Fruit fly (Drosophila melanogaster): ENCODE measurements around the gene CG43755.

The CG43755 gene

DNA sequence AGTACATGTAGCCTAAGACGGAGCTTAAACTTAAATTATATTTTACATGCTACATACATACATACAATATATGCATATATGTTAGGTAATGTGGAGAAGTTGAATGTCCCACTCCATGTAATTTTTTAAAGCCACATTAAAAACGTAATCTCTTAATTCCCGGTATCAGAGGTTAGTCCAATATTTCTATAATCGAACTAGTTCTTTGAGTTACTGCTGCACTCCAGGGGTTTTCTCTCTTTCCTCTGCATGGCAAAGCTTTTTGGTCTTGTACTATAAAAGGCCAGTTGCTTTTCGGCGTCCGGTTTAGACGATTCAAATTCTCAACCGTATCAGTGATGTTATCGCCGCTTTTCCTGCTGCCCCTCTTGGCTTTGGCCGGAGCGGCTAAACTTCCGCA, 7.8 kb downstream of the CG43755 start, which contains the start of gene CG33127:
Gene CG33127, plus strand, starts transcription at position 309 of the 400 bp plus-strand sequence.
- TF ChIP-seq h (optimal IDR thresholded peaks at IDR 0.05), result no peak
- TF ChIP-seq insv (optimal IDR thresholded peaks at IDR 0.05), result no peak
- TF ChIP-seq Myc (optimal IDR thresholded peaks at IDR 0.05), result no peak
- TF ChIP-seq Sin3A (optimal IDR thresholded peaks at IDR 0.05), result no peak
- no peak for TF ChIP-seq psq (optimal IDR thresholded peaks at IDR 0.05)
- TF ChIP-seq ttk (optimal IDR thresholded peaks at IDR 0.05), result no peak

DNA sequence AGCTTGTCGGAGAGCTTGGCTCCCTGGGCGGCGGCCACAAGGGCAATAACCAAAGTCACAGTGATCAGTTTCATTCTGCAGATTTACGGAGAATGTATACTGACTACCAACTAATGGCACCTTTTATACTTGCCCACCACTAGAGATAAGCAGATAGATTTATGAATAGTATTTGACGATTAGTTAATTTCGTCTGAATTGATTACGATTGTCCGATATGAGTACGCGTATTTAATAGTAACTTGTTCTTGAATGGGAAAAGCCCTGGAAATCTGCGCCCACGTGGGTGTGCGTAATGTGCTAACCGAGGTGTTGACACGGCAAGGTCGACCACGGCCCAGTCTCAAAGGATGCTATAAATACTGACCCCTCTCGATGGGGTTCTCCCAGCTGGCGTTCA, 8.4 kb downstream of the CG43755 start, which contains the start of gene CG11911:
Gene CG11911, minus strand, starts transcription at position 101 of the 400 bp plus-strand sequence.
- TF ChIP-seq psq (optimal IDR thresholded peaks at IDR 0.05) (no peak), h (optimal IDR thresholded peaks at IDR 0.05) (no peak), insv (optimal IDR thresholded peaks at IDR 0.05) (no peak), ttk (optimal IDR thresholded peaks at IDR 0.05) (no peak), Sin3A (optimal IDR thresholded peaks at IDR 0.05) (no peak), Myc (optimal IDR thresholded peaks at IDR 0.05) (no peak)

- no peak for TF ChIP-seq h (optimal IDR thresholded peaks at IDR 0.05)
- no peak for TF ChIP-seq Sin3A (optimal IDR thresholded peaks at IDR 0.05)
- no peak for TF ChIP-seq insv (optimal IDR thresholded peaks at IDR 0.05)
- TF ChIP-seq ttk (optimal IDR thresholded peaks at IDR 0.05), result no peak
- no peak for TF ChIP-seq psq (optimal IDR thresholded peaks at IDR 0.05)
- TF ChIP-seq Myc (optimal IDR thresholded peaks at IDR 0.05), result no peak
Observed at dm6 chr2L:319745-320144, 9.8 kb downstream of the CG43755 start.

DNA sequence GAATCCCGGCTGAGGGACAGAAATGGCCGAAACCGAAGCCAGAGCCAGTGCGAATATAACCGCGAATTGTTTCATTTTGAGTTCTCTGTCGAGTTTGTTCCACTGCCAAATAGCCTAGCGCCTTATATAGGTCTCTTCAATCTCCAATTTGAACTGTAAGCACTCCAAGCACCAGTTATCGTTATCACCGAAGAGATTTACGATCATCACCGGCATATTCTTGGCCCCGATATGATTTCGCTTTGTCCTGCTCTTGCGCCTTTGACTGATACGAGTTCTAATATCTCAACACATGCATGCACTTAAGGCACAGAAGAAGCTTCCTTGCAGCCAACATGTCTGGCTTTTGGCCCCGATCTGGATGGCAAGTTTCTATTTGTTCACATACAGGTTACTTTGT, 10.4 kb downstream of the CG43755 start, which contains the start of gene CG11912:
Gene CG11912, minus strand, starts transcription at position 101 of the 400 bp plus-strand sequence.
- TF ChIP-seq ttk (optimal IDR thresholded peaks at IDR 0.05) (no peak), Sin3A (optimal IDR thresholded peaks at IDR 0.05) (no peak), psq (optimal IDR thresholded peaks at IDR 0.05) (no peak), h (optimal IDR thresholded peaks at IDR 0.05) (no peak)

dm6 chr2L:309812-310431, 19.6 kb downstream of the CG43755 start:
- TF ChIP-seq Sin3A (optimal IDR thresholded peaks at IDR 0.05) (no peak), ttk (optimal IDR thresholded peaks at IDR 0.05) (no peak), psq (optimal IDR thresholded peaks at IDR 0.05) (no peak), h (optimal IDR thresholded peaks at IDR 0.05) (no peak), Myc (optimal IDR thresholded peaks at IDR 0.05) (no peak), insv (optimal IDR thresholded peaks at IDR 0.05) (no peak)

- TF ChIP-seq insv (optimal IDR thresholded peaks at IDR 0.05) (no peak), h (optimal IDR thresholded peaks at IDR 0.05) (no peak), psq (optimal IDR thresholded peaks at IDR 0.05) (no peak), Myc (optimal IDR thresholded peaks at IDR 0.05) (no peak), Sin3A (optimal IDR thresholded peaks at IDR 0.05) (no peak), ttk (optimal IDR thresholded peaks at IDR 0.05) (no peak)
Observed at dm6 chr2L:309177-309576, 20.4 kb downstream of the CG43755 start.

dm6 chr2L:308194-308706, 21.3 kb downstream of the CG43755 start:
- TF ChIP-seq ttk (optimal IDR thresholded peaks at IDR 0.05) (no peak), Myc (optimal IDR thresholded peaks at IDR 0.05) (no peak), h (optimal IDR thresholded peaks at IDR 0.05) (no peak), Sin3A (optimal IDR thresholded peaks at IDR 0.05) (no peak), psq (optimal IDR thresholded peaks at IDR 0.05) (no peak), insv (optimal IDR thresholded peaks at IDR 0.05) (no peak)

DNA sequence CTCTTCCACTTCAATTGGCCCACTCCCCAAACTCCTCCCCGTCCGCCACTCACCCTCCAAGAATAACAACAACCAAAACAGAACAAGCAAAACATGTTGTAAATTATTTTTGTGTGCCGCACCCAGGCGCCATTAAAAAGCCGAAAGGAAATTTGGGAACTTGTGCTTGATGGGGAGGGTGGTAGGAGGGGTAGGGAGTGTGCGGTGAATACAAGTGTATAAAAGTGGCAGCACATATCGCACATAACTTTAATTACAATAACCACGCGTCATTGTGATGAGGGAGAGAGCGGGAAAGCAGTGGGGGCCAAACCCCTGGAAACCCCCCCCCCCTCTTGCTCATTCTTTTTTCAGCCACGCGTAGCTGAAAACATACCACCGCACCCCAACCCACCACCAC, 22.4 kb downstream of the CG43755 start:
- TF ChIP-seq Myc (optimal IDR thresholded peaks at IDR 0.05) (no peak), Sin3A (optimal IDR thresholded peaks at IDR 0.05) (no peak), ttk (optimal IDR thresholded peaks at IDR 0.05) (no peak), h (optimal IDR thresholded peaks at IDR 0.05) (no peak), insv (optimal IDR thresholded peaks at IDR 0.05) (no peak), psq (optimal IDR thresholded peaks at IDR 0.05) (no peak)

DNA sequence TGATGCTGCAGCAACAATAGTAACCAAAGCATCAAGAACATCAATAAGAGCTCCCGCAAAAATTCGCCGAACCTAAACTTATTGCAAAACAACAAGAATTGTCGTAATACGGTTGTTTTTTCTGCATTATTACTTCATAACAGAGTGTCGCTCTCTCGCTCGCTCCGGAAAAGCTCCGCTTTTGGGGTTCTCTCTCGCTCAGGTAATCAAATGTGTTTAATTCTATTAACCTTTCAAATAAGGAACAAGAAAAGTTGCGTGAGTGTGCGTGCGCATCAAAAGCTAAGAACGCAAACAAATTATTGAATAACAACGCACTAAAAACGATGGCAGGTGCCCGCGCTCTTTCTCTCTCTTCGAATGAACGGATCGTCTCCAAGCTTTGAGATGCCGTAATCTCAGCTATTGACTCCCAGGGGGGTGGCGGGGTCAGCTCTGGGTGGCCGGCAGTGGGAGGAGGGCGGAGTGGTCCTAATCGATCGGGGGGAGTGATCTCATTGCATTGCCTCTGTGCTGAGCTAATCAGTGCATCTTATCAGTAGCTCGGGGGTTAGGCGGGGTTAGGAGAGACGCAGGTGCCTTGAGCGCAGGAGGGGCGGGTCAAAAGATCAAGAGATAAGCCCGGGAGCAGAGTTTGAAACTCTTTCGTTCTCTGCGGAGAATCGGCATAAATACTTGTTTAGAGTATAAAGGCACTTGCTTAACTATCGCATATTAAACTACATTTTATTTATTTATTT, 23.2 kb downstream of the CG43755 start:
- no peak for TF ChIP-seq Sin3A (optimal IDR thresholded peaks at IDR 0.05)

DNA sequence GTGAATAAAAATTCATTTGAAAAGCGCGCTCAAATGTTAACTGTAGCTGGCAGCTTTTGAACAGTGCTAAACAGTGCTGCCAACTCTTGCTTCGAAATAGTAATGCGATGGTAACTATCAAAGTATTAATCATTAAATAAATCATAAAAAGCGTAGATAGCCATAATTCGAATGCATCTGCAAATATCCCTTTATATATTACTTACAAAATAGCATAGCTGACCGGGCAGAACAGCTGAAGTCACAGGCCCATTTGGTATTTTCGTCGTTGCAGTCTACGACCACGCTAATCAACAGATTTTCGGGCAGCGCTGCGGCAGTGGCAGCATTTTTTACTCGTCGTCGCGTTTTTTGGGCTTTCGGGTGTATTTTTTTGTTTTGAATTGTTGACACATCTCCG, 23.9 kb downstream of the CG43755 start, which contains the start of gene Plc21C:
Gene Plc21C, plus strand, starts transcription at position 290 of the 400 bp plus-strand sequence.
- TF ChIP-seq Myc (optimal IDR thresholded peaks at IDR 0.05), result no peak
- no peak for TF ChIP-seq Sin3A (optimal IDR thresholded peaks at IDR 0.05)
- TF ChIP-seq ttk (optimal IDR thresholded peaks at IDR 0.05), result no peak
- no peak for TF ChIP-seq psq (optimal IDR thresholded peaks at IDR 0.05)
- TF ChIP-seq insv (optimal IDR thresholded peaks at IDR 0.05), result no peak
- no peak for TF ChIP-seq h (optimal IDR thresholded peaks at IDR 0.05)

DNA sequence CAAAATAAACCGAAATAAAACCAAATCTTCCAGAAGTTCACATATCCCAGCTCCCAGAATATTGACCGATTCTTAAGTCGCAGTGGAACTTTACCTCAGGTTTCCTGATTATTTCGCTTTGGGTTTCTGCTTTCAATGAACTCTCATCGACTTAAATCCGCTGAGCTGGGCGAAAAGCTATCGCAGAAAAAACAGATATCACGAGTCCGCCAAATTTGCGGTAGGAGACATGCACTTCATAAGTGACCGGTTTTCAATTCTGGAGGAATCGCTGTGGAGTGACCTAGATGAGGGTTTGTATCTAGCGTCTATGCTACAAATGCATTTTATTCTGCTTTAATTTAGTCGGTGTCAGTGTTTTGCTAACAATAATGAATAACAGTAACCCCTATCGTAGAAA, 24.4 kb downstream of the CG43755 start:
- TF ChIP-seq Sin3A (optimal IDR thresholded peaks at IDR 0.05) (no peak), psq (optimal IDR thresholded peaks at IDR 0.05) (no peak), Myc (optimal IDR thresholded peaks at IDR 0.05) (no peak), h (optimal IDR thresholded peaks at IDR 0.05) (no peak), ttk (optimal IDR thresholded peaks at IDR 0.05) (no peak), insv (optimal IDR thresholded peaks at IDR 0.05) (no peak)

dm6 chr2L:303306-303962, 26.1 kb downstream of the CG43755 start:
- TF ChIP-seq Myc (optimal IDR thresholded peaks at IDR 0.05), result no peak
- TF ChIP-seq ttk (optimal IDR thresholded peaks at IDR 0.05), result no peak
- TF ChIP-seq psq (optimal IDR thresholded peaks at IDR 0.05), result no peak
- no peak for TF ChIP-seq h (optimal IDR thresholded peaks at IDR 0.05)
